Fruit fly (Drosophila melanogaster): ENCODE data around the gene CG4957.

CG4957 gene

dm6 chr2L:10255725-10256158 lies 12.9 kb upstream of the CG4957 start, which contains the start of gene CG5676:
TSS of gene CG5676 (minus strand) at chr2L:10255891.
- TF ChIP-seq pan (optimal IDR thresholded peaks at IDR 0.05), result no peak
- peak; percentile 41 for TF ChIP-seq woc (GFP tag; optimal IDR thresholded peaks at IDR 0.05)
- TF ChIP-seq sage (GFP tag; optimal IDR thresholded peaks at IDR 0.05), result peak; percentile 40
- no peak for TF ChIP-seq dl (GFP tag; optimal IDR thresholded peaks at IDR 0.05; ENCODE audit: insufficient read depth in 1 of 2, partially characterized antibody in 2 of 2)

dm6 chr2L:10259960-10260749 lies 8.5 kb upstream of the CG4957 start:
- TF ChIP-seq CrebA (GFP tag; optimal IDR thresholded peaks at IDR 0.05; ENCODE audit: borderline replicate concordance) (no peak), usp (GFP tag; optimal IDR thresholded peaks at IDR 0.05) (no peak), Dfd (GFP tag; optimal IDR thresholded peaks at IDR 0.05) (peak; percentile 93), dmrt93B (GFP tag; optimal IDR thresholded peaks at IDR 0.05) (no peak), dl (GFP tag; optimal IDR thresholded peaks at IDR 0.05; ENCODE audit: insufficient read depth in 1 of 2, partially characterized antibody in 2 of 2) (no peak), Jra (GFP tag; optimal IDR thresholded peaks at IDR 0.05) (no peak), tai (GFP tag; optimal IDR thresholded peaks at IDR 0.05) (no peak), ey (GFP tag; optimal IDR thresholded peaks at IDR 0.05) (peak; percentile 9), sage (GFP tag; optimal IDR thresholded peaks at IDR 0.05) (no peak), woc (GFP tag; optimal IDR thresholded peaks at IDR 0.05) (no peak), brk (GFP tag; optimal IDR thresholded peaks at IDR 0.05) (no peak), sv (GFP tag; optimal IDR thresholded peaks at IDR 0.05) (no peak), br (GFP tag; optimal IDR thresholded peaks at IDR 0.05) (no peak), Mio (GFP tag; optimal IDR thresholded peaks at IDR 0.05) (no peak), pan (optimal IDR thresholded peaks at IDR 0.05) (no peak), h (GFP tag; optimal IDR thresholded peaks at IDR 0.05) (no peak), N (GFP tag; optimal IDR thresholded peaks at IDR 0.05) (peak; percentile 52), GATAd (GFP tag; optimal IDR thresholded peaks at IDR 0.05) (no peak), rgr (GFP tag; optimal IDR thresholded peaks at IDR 0.05) (no peak), lola (GFP tag; optimal IDR thresholded peaks at IDR 0.05) (no peak), Sp1 (GFP tag; optimal IDR thresholded peaks at IDR 0.05) (no peak), Vsx2 (GFP tag; optimal IDR thresholded peaks at IDR 0.05; ENCODE audit: partially characterized antibody) (no peak), HLH106 (tag; optimal IDR thresholded peaks at IDR 0.05) (no peak)

dm6 chr2L:10260750-10261493 lies 7.8 kb upstream of the CG4957 start, which contains the start of gene Pten:
TSS of gene Pten (minus strand) at chr2L:10261049.
- TF ChIP-seq CG9705 (GFP tag; optimal IDR thresholded peaks at IDR 0.05) (peak; percentile 24), Jra (GFP tag; optimal IDR thresholded peaks at IDR 0.05) (peak; percentile 41), psq (GFP tag; optimal IDR thresholded peaks at IDR 0.05) (peak; percentile 36), dl (GFP tag; optimal IDR thresholded peaks at IDR 0.05; ENCODE audit: insufficient read depth in 1 of 2, partially characterized antibody in 2 of 2) (peak; percentile 59 to 88), Mio (GFP tag; optimal IDR thresholded peaks at IDR 0.05) (no peak), brk (GFP tag; optimal IDR thresholded peaks at IDR 0.05) (peak; percentile 16), pan (optimal IDR thresholded peaks at IDR 0.05) (no peak), br (GFP tag; optimal IDR thresholded peaks at IDR 0.05) (no peak), Hr83 (GFP tag; optimal IDR thresholded peaks at IDR 0.05; ENCODE audit: poor library complexity, severe bottlenecking) (peak; percentile 65), GATAd (GFP tag; optimal IDR thresholded peaks at IDR 0.05) (no peak), rgr (GFP tag; optimal IDR thresholded peaks at IDR 0.05) (no peak), CrebA (GFP tag; optimal IDR thresholded peaks at IDR 0.05; ENCODE audit: borderline replicate concordance) (no peak), Dif (GFP tag; optimal IDR thresholded peaks at IDR 0.05; ENCODE audit: partially characterized antibody) (peak; percentile 99), sv (GFP tag; optimal IDR thresholded peaks at IDR 0.05) (peak; percentile 59), usp (GFP tag; optimal IDR thresholded peaks at IDR 0.05) (no peak), Hnf4 (GFP tag; optimal IDR thresholded peaks at IDR 0.05) (no peak), woc (GFP tag; optimal IDR thresholded peaks at IDR 0.05) (peak; percentile 53), Vsx2 (GFP tag; optimal IDR thresholded peaks at IDR 0.05; ENCODE audit: partially characterized antibody) (peak; percentile 99), Myc (optimal IDR thresholded peaks at IDR 0.05) (no peak), foxo (GFP tag; optimal IDR thresholded peaks at IDR 0.05) (no peak), tai (GFP tag; optimal IDR thresholded peaks at IDR 0.05) (no peak), dsf (GFP tag; optimal IDR thresholded peaks at IDR 0.05; ENCODE audit: borderline replicate concordance) (peak; percentile 2), h (GFP tag; optimal IDR thresholded peaks at IDR 0.05) (no peak), dmrt93B (GFP tag; optimal IDR thresholded peaks at IDR 0.05) (no peak), Dfd (GFP tag; optimal IDR thresholded peaks at IDR 0.05) (no peak), Rel (GFP tag; optimal IDR thresholded peaks at IDR 0.05) (no peak), Rel (tag; optimal IDR thresholded peaks at IDR 0.05) (no peak), jim (GFP tag; optimal IDR thresholded peaks at IDR 0.05) (no peak), ey (GFP tag; optimal IDR thresholded peaks at IDR 0.05) (peak; percentile 30)

Data from whole organism, wandering third instar larva.